Fruit fly (Drosophila melanogaster) S2 (cell line): ENCODE results near the gene Dab.

Experiments
- CG8478 ChIP-seq: fragments of >200 bp; optimal IDR thresholded peaks from 2 replicates; lab custom pipeline; 2018
- CTCF ChIP-seq, 2 experiments: fragments of >200 bp; optimal IDR thresholded peaks; 2 replicates each; lab custom pipeline; 2018

dm6 chr3L:16760274-16760673 lies 48.3 kb downstream of the Dab start:
- no peak for TF ChIP-seq CG8478 (lab: Kevin White, UChicago)
- no peak for TF ChIP-seq CTCF (optimal IDR thresholded peaks at IDR 0.05; lab: Kevin White, UChicago)
